Worm (Caenorhabditis elegans): ENCODE results near the gene JC8.4.

DNA sequence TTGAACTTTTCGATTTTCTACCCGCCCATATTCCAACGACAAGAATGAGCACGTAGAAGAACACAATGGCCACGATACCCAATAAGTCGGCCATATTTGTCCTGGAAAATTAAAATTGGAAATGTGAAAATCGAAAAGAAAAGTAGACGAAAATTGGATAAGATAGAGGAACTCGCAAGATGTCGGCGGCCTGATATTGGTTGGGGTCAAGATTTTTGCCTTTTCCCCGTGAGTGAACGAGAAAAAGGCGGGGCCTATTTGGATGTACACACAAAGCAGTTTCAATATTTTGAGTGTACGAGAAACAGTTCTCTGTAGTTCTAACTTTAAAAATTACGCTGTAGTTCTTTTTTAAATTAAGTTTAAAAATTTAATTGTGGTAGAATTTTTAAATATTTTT, 29.0 kb upstream of the JC8.4 start, which contains the start of gene cho-1:
- TF ChIP-seq hmg-1.2 (GFP tag; IDR thresholded peaks at IDR 0.05) (no peak), ztf-25 (GFP tag; IDR thresholded peaks at IDR 0.05) (no peak), fkh-3 (tag; optimal IDR thresholded peaks at IDR 0.05) (no peak)

All from whole organism, young adult.